Fruit fly (Drosophila melanogaster) whole organism, embryonic: ENCODE data around the gene TwdlR.

Experiments
- Atf6 ChIP-seq: fragments of 200-800 bp; sonication (Bioruptor generic); IDR thresholded peaks from 2 replicates; pipeline ENCODE4 v1.3.6; 2022; ENCODE audit warnings: missing biosample characterization, missing genetic modification characterization
- Awh ChIP-seq: fragments of 200-800 bp; sonication (Bioruptor generic); IDR thresholded peaks from 2 replicates; pipeline ENCODE4, ENCODE4 v1.3.6; 2022; ENCODE audit warnings: missing biosample characterization, missing genetic modification characterization
- CG1024 ChIP-seq: fragments of 200-800 bp; sonication (Bioruptor generic); IDR thresholded peaks from 2 replicates; pipeline ENCODE4 v1.3.6; 2022; ENCODE audit warnings: missing biosample characterization, missing genetic modification characterization
- CG10321 ChIP-seq: fragments of 200-800 bp; sonication (Bioruptor generic); IDR thresholded peaks from 2 replicates; pipeline ENCODE4 v1.3.6; 2022; ENCODE audit warnings: missing biosample characterization, missing genetic modification characterization
- CG10366 ChIP-seq: fragments of 200-800 bp; sonication (Bioruptor generic); IDR thresholded peaks from 2 replicates; pipeline ENCODE4 v1.3.6; 2022; ENCODE audit warnings: missing biosample characterization, missing genetic modification characterization
- CG12744 ChIP-seq: fragments of 200-800 bp; sonication (Bioruptor generic); optimal IDR thresholded peaks from 2 replicates; lab custom pipeline; 2016; ENCODE audit warnings: missing biosample characterization, missing genetic modification characterization
- CG14441 ChIP-seq: fragments of 200-800 bp; sonication (Bioruptor generic); IDR thresholded peaks from 2 replicates; pipeline ENCODE4 v1.3.6; 2022; ENCODE audit warnings: missing biosample characterization, missing genetic modification characterization
- CG15269 ChIP-seq: fragments of 200-800 bp; sonication (Bioruptor generic); optimal IDR thresholded peaks from 2 replicates; lab custom pipeline; 2018; ENCODE audit warnings: missing biosample characterization, mild to moderate bottlenecking, missing genetic modification characterization, moderate library complexity
- CG1603 ChIP-seq: fragments of 200-800 bp; sonication (Bioruptor generic); optimal IDR thresholded peaks from 2 replicates; lab custom pipeline; 2019; ENCODE audit warnings: missing biosample characterization, mild to moderate bottlenecking, missing genetic modification characterization, moderate library complexity
- CG1647 ChIP-seq: fragments of 200-800 bp; sonication (Bioruptor generic); optimal IDR thresholded peaks from 3 replicates; lab custom pipeline; 2016; ENCODE audit warnings: missing biosample characterization, missing genetic modification characterization
- CG17385 ChIP-seq: fragments of 200-800 bp; sonication (Bioruptor generic); optimal IDR thresholded peaks from 3 replicates; lab custom pipeline; 2018; ENCODE audit warnings: missing biosample characterization, mild to moderate bottlenecking, missing genetic modification characterization
- CG2889 ChIP-seq: fragments of 200-800 bp; sonication (Bioruptor generic); IDR thresholded peaks from 3 replicates; pipeline ENCODE4 v1.3.6; 2022; ENCODE audit warnings: missing biosample characterization, missing genetic modification characterization
- CG3281 ChIP-seq: fragments of 200-800 bp; sonication (Bioruptor generic); optimal IDR thresholded peaks from 3 replicates; lab custom pipeline; 2017; ENCODE audit warnings: missing biosample characterization, mild to moderate bottlenecking, missing genetic modification characterization
- CG3838 ChIP-seq: fragments of 200-800 bp; sonication (Bioruptor generic); optimal IDR thresholded peaks from 3 replicates; lab custom pipeline; 2016; ENCODE audit warnings: missing biosample characterization, missing genetic modification characterization
- CG6689 ChIP-seq: fragments of 200-800 bp; sonication (Bioruptor generic); IDR thresholded peaks from 2 replicates; pipeline ENCODE4 v1.3.6; 2022; ENCODE audit warnings: missing biosample characterization, missing genetic modification characterization
- CG6813 ChIP-seq: fragments of 200-800 bp; sonication (Bioruptor generic); optimal IDR thresholded peaks from 2 replicates; lab custom pipeline; 2017; ENCODE audit warnings: missing biosample characterization, missing genetic modification characterization, mild to moderate bottlenecking, moderate library complexity, missing genetic modification reagents
- CG8290 ChIP-seq, 3 experiments: fragments of 200-800 bp; sonication (Bioruptor generic); optimal IDR thresholded peaks; 2 replicates each; lab custom pipeline; 2016 to 2019; ENCODE audit warnings: missing biosample characterization in 3 of 3, missing genetic modification characterization in 3 of 3, mild to moderate bottlenecking in 2 of 3, moderate library complexity in 1 of 3
- Drgx ChIP-seq: fragments of 200-800 bp; sonication (Bioruptor generic); IDR thresholded peaks from 2 replicates; pipeline ENCODE4 v1.3.6; 2022; ENCODE audit warnings: missing biosample characterization, missing genetic modification characterization
- Elba2 ChIP-seq: fragments of 200-800 bp; sonication (Bioruptor generic); optimal IDR thresholded peaks from 3 replicates; lab custom pipeline; 2016; ENCODE audit warnings: missing biosample characterization, missing genetic modification characterization
- Hey ChIP-seq: fragments of 200-800 bp; sonication (Bioruptor generic); optimal IDR thresholded peaks from 3 replicates; lab custom pipeline; 2018; ENCODE audit warnings: missing biosample characterization, mild to moderate bottlenecking, missing genetic modification characterization
- Hmr ChIP-seq: fragments of 200-800 bp; sonication (Bioruptor generic); optimal IDR thresholded peaks from 3 replicates; lab custom pipeline; 2017; ENCODE audit warnings: mild to moderate bottlenecking, missing biosample characterization, missing genetic modification reagents, missing genetic modification characterization
- Mad ChIP-seq: fragments of 200-800 bp; sonication (Bioruptor generic); optimal IDR thresholded peaks from 2 replicates; lab custom pipeline; 2016; ENCODE audit warnings: missing biosample characterization, missing genetic modification characterization
- NC2α ChIP-seq: fragments of 200-800 bp; sonication (Bioruptor generic); optimal IDR thresholded peaks from 2 replicates; lab custom pipeline; 2016; ENCODE audit warnings: missing biosample characterization, missing genetic modification characterization
- Nf-YB ChIP-seq: fragments of 200-800 bp; sonication (Bioruptor generic); optimal IDR thresholded peaks from 3 replicates; lab custom pipeline; 2019; ENCODE audit warnings: missing biosample characterization, mild to moderate bottlenecking, missing genetic modification characterization, moderate library complexity
- Nf-YC ChIP-seq: fragments of 200-800 bp; optimal IDR thresholded peaks from 3 replicates; lab custom pipeline; 2019; ENCODE audit warnings: missing biosample characterization, mild to moderate bottlenecking, missing genetic modification characterization, moderate library complexity
- NfI ChIP-seq: fragments of 200-800 bp; sonication (Bioruptor generic); optimal IDR thresholded peaks from 3 replicates; lab custom pipeline; 2018; ENCODE audit warnings: missing biosample characterization, mild to moderate bottlenecking, missing genetic modification characterization, moderate library complexity
- PHDP ChIP-seq: fragments of 200-800 bp; sonication (Bioruptor generic); optimal IDR thresholded peaks from 3 replicates; lab custom pipeline; 2018; ENCODE audit warnings: missing biosample characterization, mild to moderate bottlenecking, missing genetic modification characterization, moderate library complexity
- Sox102F ChIP-seq: fragments of 200-800 bp; sonication (Bioruptor generic); optimal IDR thresholded peaks from 2 replicates; lab custom pipeline; 2018; ENCODE audit warnings: missing biosample characterization, mild to moderate bottlenecking, missing genetic modification characterization, moderate library complexity
- Spps ChIP-seq: fragments of 200-800 bp; sonication (Bioruptor generic); optimal IDR thresholded peaks from 2 replicates; lab custom pipeline; 2018; ENCODE audit warnings: missing biosample characterization, mild to moderate bottlenecking, missing genetic modification characterization
- Ssrp ChIP-seq: fragments of 200-800 bp; sonication (Bioruptor generic); optimal IDR thresholded peaks from 2 replicates; lab custom pipeline; 2018; ENCODE audit warnings: missing biosample characterization, mild to moderate bottlenecking, missing genetic modification characterization, moderate library complexity
- Xbp1 ChIP-seq: fragments of 200-800 bp; sonication (Bioruptor generic); optimal IDR thresholded peaks from 3 replicates; lab custom pipeline; 2016; ENCODE audit warnings: missing biosample characterization, mild to moderate bottlenecking, missing genetic modification characterization
- abd-A ChIP-seq: fragments of 200-800 bp; sonication (Bioruptor generic); optimal IDR thresholded peaks from 3 replicates; lab custom pipeline; 2019; ENCODE audit warnings: missing biosample characterization, mild to moderate bottlenecking, missing genetic modification characterization, moderate library complexity
- ase ChIP-seq: fragments of 200-800 bp; sonication (Bioruptor generic); IDR thresholded peaks from 3 replicates; pipeline ENCODE4 v1.3.6; 2022; ENCODE audit warnings: missing biosample characterization, missing genetic modification characterization
- az2 ChIP-seq: fragments of 200-800 bp; sonication (Bioruptor generic); optimal IDR thresholded peaks from 3 replicates; lab custom pipeline; 2016; ENCODE audit warnings: missing biosample characterization, missing genetic modification characterization
- chinmo ChIP-seq: fragments of 200-800 bp; sonication (Bioruptor generic); IDR thresholded peaks from 4 replicates; pipeline ENCODE4 v1.3.6; 2022; ENCODE audit warnings: missing biosample characterization, missing genetic modification characterization; ENCODE audit not compliant: partially characterized antibody
- ci ChIP-seq: fragments of 200-800 bp; sonication (Bioruptor generic); IDR thresholded peaks from 3 replicates; pipeline ENCODE4 v1.3.6; 2022; ENCODE audit warnings: missing biosample characterization, missing genetic modification characterization
- cwo ChIP-seq: fragments of 200-800 bp; sonication (Bioruptor generic); optimal IDR thresholded peaks from 3 replicates; lab custom pipeline; 2017; ENCODE audit warnings: missing biosample characterization, missing genetic modification characterization, mild to moderate bottlenecking, moderate library complexity, missing genetic modification reagents
- ems ChIP-seq: fragments of 200-800 bp; sonication (Bioruptor generic); optimal IDR thresholded peaks from 3 replicates; lab custom pipeline; 2016; ENCODE audit warnings: missing biosample characterization, missing genetic modification characterization
- esg ChIP-seq: fragments of 200-800 bp; sonication (Bioruptor generic); conservative IDR thresholded peaks from 2 replicates; pipeline ENCODE4 v1.3.6; 2022; ENCODE audit warnings: missing biosample characterization, missing genetic modification characterization
- ftz-f1 ChIP-seq: fragments of 200-800 bp; sonication (Bioruptor generic); optimal IDR thresholded peaks from 2 replicates; lab custom pipeline; 2016; ENCODE audit warnings: missing biosample characterization, missing genetic modification characterization
- ken ChIP-seq: fragments of 200-800 bp; sonication (Bioruptor generic); IDR thresholded peaks from 3 replicates; pipeline ENCODE4 v1.3.6; 2022; ENCODE audit warnings: missing biosample characterization, missing genetic modification characterization
- lmd ChIP-seq: fragments of 200-800 bp; sonication (Bioruptor generic); IDR thresholded peaks from 2 replicates; pipeline ENCODE4 v1.3.6; 2022; ENCODE audit warnings: missing biosample characterization, missing genetic modification characterization
- nmo ChIP-seq: fragments of 200-800 bp; sonication (Bioruptor generic); optimal IDR thresholded peaks from 2 replicates; lab custom pipeline; 2018; ENCODE audit warnings: missing biosample characterization, mild to moderate bottlenecking, missing genetic modification characterization, moderate library complexity
- onecut ChIP-seq: fragments of 200-800 bp; sonication (Bioruptor generic); IDR thresholded peaks from 2 replicates; pipeline ENCODE4 v1.3.6; 2022; ENCODE audit warnings: missing biosample characterization, missing genetic modification characterization
- pb ChIP-seq: fragments of 200-800 bp; sonication (Bioruptor generic); optimal IDR thresholded peaks from 3 replicates; lab custom pipeline; 2016; ENCODE audit warnings: missing biosample characterization, missing genetic modification characterization
- salm ChIP-seq: fragments of 200-800 bp; sonication (Bioruptor generic); optimal IDR thresholded peaks from 2 replicates; lab custom pipeline; 2018; ENCODE audit warnings: missing biosample characterization, mild to moderate bottlenecking, missing genetic modification characterization
- sd ChIP-seq: fragments of 200-800 bp; sonication (Bioruptor generic); optimal IDR thresholded peaks from 3 replicates; lab custom pipeline; 2018; ENCODE audit warnings: missing biosample characterization, mild to moderate bottlenecking, missing genetic modification characterization, moderate library complexity
- sens ChIP-seq: fragments of 200-800 bp; sonication (Bioruptor generic); peaks from one replicate; lab custom pipeline; 2016; ENCODE audit warnings: missing biosample characterization, missing genetic modification characterization
- sqz ChIP-seq: fragments of 200-800 bp; sonication (Bioruptor generic); optimal IDR thresholded peaks from 3 replicates; lab custom pipeline; 2018; ENCODE audit warnings: missing biosample characterization, mild to moderate bottlenecking, missing genetic modification characterization
- twi ChIP-seq: fragments of 200-800 bp; optimal IDR thresholded peaks from 2 replicates; lab custom pipeline; 2019; ENCODE audit warnings: missing biosample characterization, mild to moderate bottlenecking, missing genetic modification characterization, moderate library complexity
- zfh2 ChIP-seq: fragments of 200-800 bp; sonication (Bioruptor generic); optimal IDR thresholded peaks from 2 replicates; lab custom pipeline; 2016; ENCODE audit warnings: missing biosample characterization, missing genetic modification characterization

The TwdlR gene

DNA sequence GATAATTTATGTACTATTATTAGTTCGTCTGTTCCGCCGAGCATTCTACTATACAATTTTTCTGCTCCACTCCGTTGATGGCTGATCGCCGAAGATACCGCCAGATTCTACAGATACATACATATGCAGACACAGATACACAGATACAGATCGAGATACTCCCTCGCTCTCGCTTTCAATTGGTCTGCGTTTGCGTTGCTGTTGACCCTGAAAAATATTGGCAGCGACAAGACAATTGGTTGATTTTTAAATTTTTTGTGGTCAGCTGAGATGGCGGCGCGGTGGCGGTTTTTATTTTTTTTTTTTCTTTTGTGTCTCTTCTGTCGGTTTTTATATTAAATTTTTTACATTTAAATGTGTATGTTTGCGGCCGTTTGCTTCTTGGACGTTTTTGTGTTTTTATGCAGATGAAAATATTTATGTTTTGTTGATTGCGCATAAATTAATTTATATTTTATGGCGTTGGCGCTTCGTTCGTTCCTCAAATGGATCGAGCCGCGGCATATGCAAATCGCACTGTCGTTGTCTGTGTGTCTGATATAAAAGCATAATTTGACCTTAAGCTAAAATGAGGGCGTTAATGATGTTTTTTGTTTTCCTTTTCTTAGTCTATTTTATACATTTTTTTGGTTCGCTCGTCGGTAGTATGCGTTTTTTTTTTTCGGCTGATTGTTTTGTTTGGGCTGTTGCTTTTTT is 40.7 kb upstream of the TwdlR start:
- TF ChIP-seq PHDP (tag; lab: Kevin White, UChicago) = no peak
- TF ChIP-seq CG15269 (tag; lab: Kevin White, UChicago) = no peak
- no peak for TF ChIP-seq Spps (tag; lab: Kevin White, UChicago)
- TF ChIP-seq ase (GFP tag; lab: Robert Waterston, UW) = no peak
- TF ChIP-seq Drgx (GFP tag; lab: Robert Waterston, UW) = no peak
- TF ChIP-seq CG8290 (GFP tag; optimal IDR thresholded peaks at IDR 0.05; lab: Kevin White, UChicago) = no peak
- TF ChIP-seq CG8290 (tag; optimal IDR thresholded peaks at IDR 0.05; lab: Kevin White, UChicago) = no peak
- TF ChIP-seq NfI (GFP tag; lab: Kevin White, UChicago) = no peak
- peak; percentile 36 for TF ChIP-seq sens (GFP tag; lab: Kevin White, UChicago)
- no peak for TF ChIP-seq CG2889 (GFP tag; lab: Robert Waterston, UW)
- no peak for TF ChIP-seq CG10321 (GFP tag; lab: Robert Waterston, UW)
- no peak for TF ChIP-seq Atf6 (GFP tag; lab: Robert Waterston, UW)
- no peak for TF ChIP-seq CG10366 (GFP tag; lab: Robert Waterston, UW)
- TF ChIP-seq pb (GFP tag; lab: Kevin White, UChicago) = no peak
- peak; percentile 22 for TF ChIP-seq Nf-YB (GFP tag; lab: Kevin White, UChicago)
- TF ChIP-seq salm (tag; lab: Kevin White, UChicago) = peak; percentile 7
- peak; percentile 91 for TF ChIP-seq abd-A
- no peak for TF ChIP-seq cwo (GFP tag; lab: Kevin White, UChicago)
- TF ChIP-seq ftz-f1 (GFP tag; lab: Kevin White, UChicago) = peak; percentile 31
- no peak for TF ChIP-seq ci (GFP tag; lab: Robert Waterston, UW)
- no peak for TF ChIP-seq az2
- TF ChIP-seq ken (GFP tag; lab: Robert Waterston, UW) = no peak
- TF ChIP-seq CG1603 = no peak
- TF ChIP-seq esg (GFP tag; lab: Robert Waterston, UW) = no peak
- TF ChIP-seq Nf-YC (tag; lab: Kevin White, UChicago) = peak; percentile 55
- no peak for TF ChIP-seq Ssrp (tag; lab: Kevin White, UChicago)
- TF ChIP-seq Awh = peak; percentile 75
- TF ChIP-seq CG6689 = no peak
- TF ChIP-seq CG6813 = no peak
- no peak for TF ChIP-seq CG1647 (GFP tag; lab: Kevin White, UChicago)
- TF ChIP-seq CG14441 (GFP tag; lab: Robert Waterston, UW) = no peak
- TF ChIP-seq twi (tag; lab: Kevin White, UChicago) = no peak
- no peak for TF ChIP-seq Xbp1 (GFP tag; lab: Kevin White, UChicago)
- TF ChIP-seq CG12744 (GFP tag; lab: Kevin White, UChicago) = no peak
- no peak for TF ChIP-seq Elba2 (GFP tag; lab: Kevin White, UChicago)
- no peak for TF ChIP-seq Hey (tag; lab: Kevin White, UChicago)
- TF ChIP-seq chinmo (GFP tag; lab: Robert Waterston, UW) = peak; percentile 81; the same call in 1 of the 4 replicates
- no peak for TF ChIP-seq CG3281 (GFP tag; lab: Kevin White, UChicago)
- TF ChIP-seq Sox102F (GFP tag; lab: Kevin White, UChicago) = no peak
- no peak for TF ChIP-seq Mad (GFP tag; lab: Kevin White, UChicago)
- TF ChIP-seq CG1024 (GFP tag; lab: Robert Waterston, UW) = no peak
- TF ChIP-seq Hmr (GFP tag; lab: Kevin White, UChicago) = no peak
- no peak for TF ChIP-seq ems (GFP tag; lab: Kevin White, UChicago)
- peak; percentile 26 for TF ChIP-seq sd (tag; lab: Kevin White, UChicago)
- TF ChIP-seq nmo (GFP tag; lab: Kevin White, UChicago) = no peak
- TF ChIP-seq CG17385 = no peak
- no peak for TF ChIP-seq onecut (GFP tag; lab: Robert Waterston, UW)
- TF ChIP-seq lmd (GFP tag; lab: Robert Waterston, UW) = no peak
- no peak for TF ChIP-seq CG3838 (GFP tag; lab: Kevin White, UChicago)
- peak; percentile 33 for TF ChIP-seq sqz (GFP tag; lab: Kevin White, UChicago)
- TF ChIP-seq NC2α (GFP tag; lab: Kevin White, UChicago) = no peak
- no peak for TF ChIP-seq zfh2 (GFP tag; lab: Kevin White, UChicago)
